Worm (Caenorhabditis elegans): ENCODE measurements around the gene frpr-19.

ce11 chrIV:1725888-1726287, 55.6 kb downstream of the frpr-19 start, which contains the start of gene K08D12.8:
- no peak for TF ChIP-seq nhr-77 (tag; optimal IDR thresholded peaks at IDR 0.05)
- no peak for TF ChIP-seq ceh-82 (tag; optimal IDR thresholded peaks at IDR 0.05)

All from whole organism, L2 larva.